Fruit fly (Drosophila melanogaster): ENCODE results near the gene sov.

DNA sequence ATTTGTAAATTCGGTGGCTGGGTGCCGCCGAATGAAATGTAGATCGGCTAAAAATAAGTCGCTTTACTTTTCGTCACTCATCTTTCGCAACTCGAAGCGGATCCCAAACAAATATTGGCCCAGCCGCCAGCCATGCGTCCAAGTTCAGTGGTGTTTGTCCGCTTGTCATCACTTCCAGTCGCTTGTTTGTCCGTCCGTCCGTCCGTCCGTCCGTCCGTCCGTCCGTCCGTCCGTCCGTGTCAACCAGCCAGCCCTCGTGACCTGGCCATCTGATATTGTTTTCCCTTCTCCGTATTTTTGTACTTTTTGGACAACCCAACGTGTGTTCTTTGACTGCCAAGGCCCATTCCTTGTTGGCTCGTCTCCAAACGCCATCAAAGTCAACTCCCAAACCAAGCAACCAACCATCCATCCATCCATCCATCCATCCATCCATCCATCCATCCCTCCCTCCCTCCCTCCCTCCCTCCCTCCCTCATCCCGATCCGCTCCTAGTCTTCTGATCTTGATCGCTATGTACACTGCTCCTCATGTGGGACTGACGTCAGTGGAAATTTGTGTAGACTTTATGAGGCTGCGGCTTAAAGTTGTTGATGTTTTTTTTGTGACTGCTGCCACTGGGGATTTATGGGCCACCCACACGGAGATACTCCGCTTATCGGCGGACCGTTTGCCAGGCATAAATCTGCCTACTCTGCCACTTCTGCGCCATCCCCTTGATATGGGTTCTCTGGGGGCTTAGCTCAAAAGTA is 22.7 kb upstream of the sov start:
- no peak for TF ChIP-seq EcR (GFP tag; optimal IDR thresholded peaks at IDR 0.05)
- TF ChIP-seq CG12605 (GFP tag; IDR thresholded peaks at IDR 0.05) = no peak
- no peak for TF ChIP-seq gl (tag; optimal IDR thresholded peaks at IDR 0.05)
- no peak for TF ChIP-seq CG8159 (tag; optimal IDR thresholded peaks at IDR 0.05)
- TF ChIP-seq rn (GFP tag; IDR thresholded peaks at IDR 0.05) = no peak

Measured in whole organism, pupa.